Worm (Caenorhabditis elegans) whole organism, L4 larva: ENCODE data around the gene K02C4.5.

Source experiments
- hmg-1.1 ChIP-seq: fragments of 200-800 bp; sonication (Bioruptor generic); IDR thresholded peaks from 2 replicates; pipeline ENCODE4 v1.3.6; 2022; ENCODE audit warnings: missing genetic modification reagents, missing genetic modification characterization, missing compliant biosample characterization
- lin-15B ChIP-seq: fragments of 150-350 bp; sonication (generic microtip); optimal IDR thresholded peaks from 3 replicates; lab custom pipeline; 2014; ENCODE audit warnings: missing biosample characterization, missing genetic modification characterization
- lsy-2 ChIP-seq, 2 experiments: fragments of 150-350 bp in 1 of 2; sonication (generic microtip) in 1 of 2; optimal IDR thresholded peaks; 2 replicates each; lab custom pipeline; 2014 to 2017; ENCODE audit warnings: missing biosample characterization in 2 of 2, missing genetic modification characterization in 2 of 2
- nhr-11 ChIP-seq: fragments of 150-350 bp; optimal IDR thresholded peaks from 2 replicates; lab custom pipeline; 2014; ENCODE audit warnings: missing biosample characterization, missing genetic modification characterization
- pha-4 ChIP-seq, 2 experiments: fragments of 150-350 bp in 1 of 2; fragments of 200-800 bp in 1 of 2; sonication (Bioruptor generic) in 1 of 2; IDR thresholded peaks in 1 of 2; optimal IDR thresholded peaks in 1 of 2; 2 replicates each; pipeline versions ENCODE4 v1.3.6 to Lab custom; 2014 to 2022; ENCODE audit warnings: missing genetic modification characterization in 2 of 2, missing genetic modification reagents in 2 of 2, missing biosample characterization in 1 of 2, missing compliant biosample characterization in 1 of 2
- pqm-1 ChIP-seq: sonication (generic microtip); optimal IDR thresholded peaks from 2 replicates; lab custom pipeline; 2017; ENCODE audit warnings: missing biosample characterization, missing genetic modification characterization
- skn-1 ChIP-seq: fragments of 150-350 bp; optimal IDR thresholded peaks from 2 replicates; lab custom pipeline; 2014; ENCODE audit warnings: missing biosample characterization, missing genetic modification characterization
- snpc-4 ChIP-seq: fragments of 150-350 bp; optimal IDR thresholded peaks from 2 replicates; lab custom pipeline; 2014; ENCODE audit warnings: missing biosample characterization, missing genetic modification characterization
- unc-39 ChIP-seq: sonication (generic microtip); optimal IDR thresholded peaks from 2 replicates; lab custom pipeline; 2017; ENCODE audit warnings: missing biosample characterization, missing genetic modification characterization
- ztf-11 ChIP-seq: fragments of 150-350 bp; optimal IDR thresholded peaks from 2 replicates; lab custom pipeline; 2014; ENCODE audit warnings: missing biosample characterization, missing genetic modification characterization

DNA sequence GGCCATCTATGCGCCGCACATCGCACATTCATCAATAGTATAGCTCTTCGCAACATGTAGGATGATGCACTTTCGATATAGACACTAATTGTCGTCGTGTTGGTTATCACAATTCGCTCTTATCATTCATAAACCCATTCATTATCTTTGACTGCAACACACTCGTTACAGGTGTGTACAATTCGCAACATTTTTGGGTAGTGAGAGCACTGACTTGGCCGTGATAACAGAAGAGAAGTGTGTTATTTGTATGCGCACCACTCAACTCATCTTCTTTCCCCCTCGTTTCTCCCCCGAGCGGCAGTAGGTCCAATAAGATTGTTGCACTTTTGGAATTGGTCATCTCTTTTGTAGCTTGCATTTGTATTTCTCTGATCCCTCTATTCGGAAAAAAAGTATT lies 49.1 kb downstream of the K02C4.5 start:
- TF ChIP-seq pha-4 (GFP tag; IDR thresholded peaks at IDR 0.05; lab: Robert Waterston, UW) (no peak), pha-4 (tag; optimal IDR thresholded peaks at IDR 0.05; lab: Kevin White, UChicago) (no peak), snpc-4 (tag; lab: Kevin White, UChicago) (no peak), ztf-11 (tag; lab: Kevin White, UChicago) (no peak), nhr-11 (tag; lab: Kevin White, UChicago) (no peak), lsy-2 (tag; optimal IDR thresholded peaks at IDR 0.05; lab: Kevin White, UChicago) (peak in 1 of 2 experiments; percentile 30), hmg-1.1 (GFP tag; lab: Robert Waterston, UW) (no peak), pqm-1 (tag; lab: Kevin White, UChicago) (peak; percentile 97), lin-15B (tag; lab: Kevin White, UChicago) (no peak), unc-39 (tag; lab: Kevin White, UChicago) (no peak), skn-1 (tag; lab: Kevin White, UChicago) (no peak)
